Worm (Caenorhabditis elegans) whole organism, mixed stage, embryonic: ENCODE results near the gene T22F3.12.

Experiments
- blmp-1 ChIP-seq: fragments of 150-350 bp; optimal IDR thresholded peaks from 2 replicates; lab custom pipeline; 2014; ENCODE audit warnings: missing biosample characterization, missing genetic modification characterization
- ceh-39 ChIP-seq: fragments of 150-350 bp; optimal IDR thresholded peaks from 2 replicates; lab custom pipeline; 2014; ENCODE audit warnings: missing biosample characterization, missing genetic modification characterization
- ceh-83 ChIP-seq: fragments of 200-800 bp; sonication (Bioruptor generic); optimal IDR thresholded peaks from 2 replicates; lab custom pipeline; 2018; ENCODE audit warnings: mild to moderate bottlenecking, missing genetic modification characterization, missing compliant biosample characterization
- elt-1 ChIP-seq: sonication (generic microtip); optimal IDR thresholded peaks from 2 replicates; lab custom pipeline; 2017; ENCODE audit warnings: missing genetic modification characterization, mild to moderate bottlenecking, missing compliant biosample characterization, antibody characterized with exemption, moderate library complexity, borderline replicate concordance; ENCODE audit not compliant: insufficient read depth
- lin-13 ChIP-seq: fragments of 150-350 bp; optimal IDR thresholded peaks from 2 replicates; lab custom pipeline; 2014; ENCODE audit warnings: missing biosample characterization, missing genetic modification characterization
- lsy-2 ChIP-seq: fragments of 150-350 bp; optimal IDR thresholded peaks from 2 replicates; lab custom pipeline; 2014; ENCODE audit warnings: missing biosample characterization, missing genetic modification characterization
- mep-1 ChIP-seq: fragments of 150-350 bp; optimal IDR thresholded peaks from 2 replicates; lab custom pipeline; 2017; ENCODE audit warnings: missing biosample characterization, missing genetic modification reagents, missing genetic modification characterization, inconsistent platforms
- nhr-28 ChIP-seq: fragments of 150-350 bp; optimal IDR thresholded peaks from 2 replicates; lab custom pipeline; 2014; ENCODE audit warnings: missing biosample characterization, missing genetic modification characterization
- nhr-76 ChIP-seq: sonication (generic microtip); optimal IDR thresholded peaks from 2 replicates; lab custom pipeline; 2017; ENCODE audit warnings: missing biosample characterization, missing genetic modification characterization
- pha-4 ChIP-seq: fragments of 150-350 bp; optimal IDR thresholded peaks from 2 replicates; lab custom pipeline; 2018; ENCODE audit warnings: missing biosample characterization, missing genetic modification reagents, missing genetic modification characterization
- snpc-4 ChIP-seq: fragments of 150-350 bp; optimal IDR thresholded peaks from 2 replicates; lab custom pipeline; 2014; ENCODE audit warnings: missing biosample characterization, missing genetic modification characterization
- unc-62 ChIP-seq: fragments of 150-350 bp; optimal IDR thresholded peaks from 2 replicates; lab custom pipeline; 2014; ENCODE audit warnings: missing biosample characterization, missing genetic modification reagents, missing genetic modification characterization

- no peak for TF ChIP-seq nhr-28 (tag; lab: Kevin White, UChicago)
- TF ChIP-seq unc-62 (GFP tag; lab: Kevin White, UChicago): no peak
- no peak for TF ChIP-seq mep-1 (tag; lab: Kevin White, UChicago)
- TF ChIP-seq lsy-2 (tag; lab: Kevin White, UChicago): no peak
- TF ChIP-seq pha-4 (tag; lab: Kevin White, UChicago): no peak
- TF ChIP-seq snpc-4 (tag; lab: Kevin White, UChicago): no peak
- no peak for TF ChIP-seq ceh-39 (tag; lab: Kevin White, UChicago)
- TF ChIP-seq elt-1 (tag; lab: Kevin White, UChicago): no peak
- TF ChIP-seq lin-13 (tag; lab: Kevin White, UChicago): no peak
- no peak for TF ChIP-seq blmp-1 (tag; lab: Kevin White, UChicago)
- TF ChIP-seq ceh-83 (GFP tag; lab: Kevin White, UChicago): no peak
- TF ChIP-seq nhr-76: no peak
These were observed 50.9 kb downstream of the T22F3.12 start, which contains the start of gene srbc-67 for ce11 chrV:3541117-3541516.
